Worm (Caenorhabditis elegans): ENCODE measurements around the gene T19H12.12.

DNA sequence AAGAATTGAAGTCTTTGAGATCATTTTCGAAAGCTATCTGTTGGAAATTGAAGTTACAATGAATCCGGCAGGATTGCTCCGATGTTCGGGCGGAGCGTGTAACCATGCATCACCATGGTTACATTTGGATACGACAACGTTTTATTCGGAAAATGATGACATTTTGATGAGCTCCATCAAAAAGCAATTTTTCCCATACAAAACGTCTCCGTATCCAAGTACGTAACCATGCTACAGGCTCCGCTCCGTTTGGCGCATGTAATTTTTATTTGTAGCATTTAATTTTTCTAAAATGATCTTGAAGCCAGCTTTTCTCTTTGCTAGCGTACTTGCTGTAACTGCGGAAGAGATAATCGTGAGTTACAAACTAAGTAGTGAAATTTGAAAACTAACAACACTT lies 42.0 kb upstream of the T19H12.12 start, which contains the start of the genes cwp-2 and cwp-3:
- TF ChIP-seq zag-1 (tag; optimal IDR thresholded peaks at IDR 0.05) (no peak), aly-2 (tag; optimal IDR thresholded peaks at IDR 0.05) (no peak), snpc-4 (tag; optimal IDR thresholded peaks at IDR 0.05) (no peak), fos-1 (tag; optimal IDR thresholded peaks at IDR 0.05) (no peak), F13H6.1 (tag; optimal IDR thresholded peaks at IDR 0.05) (no peak), egl-27 (tag; optimal IDR thresholded peaks at IDR 0.05) (no peak), alr-1 (tag; optimal IDR thresholded peaks at IDR 0.05) (no peak), nhr-237 (tag; optimal IDR thresholded peaks at IDR 0.05) (no peak), skn-1 (tag; optimal IDR thresholded peaks at IDR 0.05) (no peak), ZK546.5 (tag; optimal IDR thresholded peaks at IDR 0.05) (no peak)
